Fruit fly (Drosophila melanogaster) whole organism, embryonic: Measurements from ENCODE around the gene kis.

Experiments
- ATbp ChIP-seq: fragments of 200-800 bp; sonication (Bioruptor generic); optimal IDR thresholded peaks from 2 replicates; lab custom pipeline; 2017; ENCODE audit warnings: missing biosample characterization, mild to moderate bottlenecking, missing genetic modification characterization, missing genetic modification reagents
- CG10543 ChIP-seq: fragments of 200-800 bp; sonication (Bioruptor generic); optimal IDR thresholded peaks from 3 replicates; lab custom pipeline; 2017; ENCODE audit warnings: missing biosample characterization, mild to moderate bottlenecking, missing genetic modification characterization, moderate library complexity
- CG11560 ChIP-seq: fragments of 200-800 bp; sonication (Bioruptor generic); IDR thresholded peaks from 3 replicates; pipeline ENCODE4 v1.3.6; 2022; ENCODE audit warnings: missing biosample characterization, missing genetic modification characterization
- CG12744 ChIP-seq: fragments of 200-800 bp; sonication (Bioruptor generic); optimal IDR thresholded peaks from 2 replicates; lab custom pipeline; 2016; ENCODE audit warnings: missing biosample characterization, missing genetic modification characterization
- CG14014 ChIP-seq: fragments of 200-800 bp; sonication (Bioruptor generic); IDR thresholded peaks from 2 replicates; pipeline ENCODE4 v1.3.6; 2022; ENCODE audit warnings: missing biosample characterization, missing genetic modification characterization
- CG15011 ChIP-seq: fragments of 200-800 bp; sonication (Bioruptor generic); optimal IDR thresholded peaks from 3 replicates; lab custom pipeline; 2018; ENCODE audit warnings: missing biosample characterization, mild to moderate bottlenecking, missing genetic modification characterization
- CG15479 ChIP-seq: fragments of 200-800 bp; sonication (Bioruptor generic); optimal IDR thresholded peaks from 3 replicates; lab custom pipeline; 2019; ENCODE audit warnings: missing biosample characterization, mild to moderate bottlenecking, missing genetic modification characterization, moderate library complexity
- CG15601 ChIP-seq: fragments of 200-800 bp; sonication (Bioruptor generic); optimal IDR thresholded peaks from 3 replicates; lab custom pipeline; 2019; ENCODE audit warnings: missing biosample characterization, mild to moderate bottlenecking, missing genetic modification characterization, moderate library complexity
- CG1647 ChIP-seq: fragments of 200-800 bp; sonication (Bioruptor generic); optimal IDR thresholded peaks from 3 replicates; lab custom pipeline; 2016; ENCODE audit warnings: missing biosample characterization, missing genetic modification characterization
- CG17829 ChIP-seq: fragments of 200-800 bp; optimal IDR thresholded peaks from 2 replicates; lab custom pipeline; 2019; ENCODE audit warnings: missing biosample characterization, mild to moderate bottlenecking, missing genetic modification characterization, moderate library complexity
- CG2199 ChIP-seq: fragments of 200-800 bp; sonication (Bioruptor generic); IDR thresholded peaks from 3 replicates; pipeline ENCODE4 v1.3.6; 2022; ENCODE audit warnings: missing biosample characterization, missing genetic modification characterization
- CG2875 ChIP-seq: fragments of 200-800 bp; sonication (Bioruptor generic); optimal IDR thresholded peaks from 2 replicates; lab custom pipeline; 2017; ENCODE audit warnings: missing biosample characterization, mild to moderate bottlenecking, missing genetic modification characterization, missing genetic modification reagents
- CG3065 ChIP-seq: fragments of 200-800 bp; sonication (Bioruptor generic); optimal IDR thresholded peaks from 2 replicates; lab custom pipeline; 2016; ENCODE audit warnings: missing biosample characterization, missing genetic modification characterization
- CG33557 ChIP-seq: fragments of 200-800 bp; sonication (Bioruptor generic); optimal IDR thresholded peaks from 2 replicates; lab custom pipeline; 2019; ENCODE audit warnings: missing biosample characterization, mild to moderate bottlenecking, missing genetic modification characterization, moderate library complexity
- CG3407 ChIP-seq: fragments of 200-800 bp; sonication (Bioruptor generic); optimal IDR thresholded peaks from 2 replicates; lab custom pipeline; 2018; ENCODE audit warnings: missing biosample characterization, mild to moderate bottlenecking, missing genetic modification characterization
- CG4360 ChIP-seq: fragments of 200-800 bp; sonication (Bioruptor generic); IDR thresholded peaks from 2 replicates; pipeline ENCODE4 v1.3.6; 2022; ENCODE audit warnings: missing biosample characterization, missing genetic modification characterization
- CG6813 ChIP-seq: fragments of 200-800 bp; sonication (Bioruptor generic); optimal IDR thresholded peaks from 2 replicates; lab custom pipeline; 2017; ENCODE audit warnings: missing biosample characterization, missing genetic modification characterization, mild to moderate bottlenecking, moderate library complexity, missing genetic modification reagents
- CG9727 ChIP-seq: fragments of 200-800 bp; sonication (Bioruptor generic); optimal IDR thresholded peaks from 3 replicates; lab custom pipeline; 2017; ENCODE audit warnings: missing biosample characterization, mild to moderate bottlenecking, missing genetic modification characterization
- CHES-1-like ChIP-seq: fragments of 200-800 bp; sonication (Bioruptor generic); optimal IDR thresholded peaks from 2 replicates; lab custom pipeline; 2016; ENCODE audit warnings: missing biosample characterization, missing genetic modification characterization
- Camta ChIP-seq: fragments of 200-800 bp; sonication (Bioruptor generic); optimal IDR thresholded peaks from 2 replicates; lab custom pipeline; 2016; ENCODE audit warnings: missing biosample characterization, missing genetic modification characterization
- D19A ChIP-seq: fragments of 200-800 bp; optimal IDR thresholded peaks from 3 replicates; lab custom pipeline; 2019; ENCODE audit warnings: missing biosample characterization, mild to moderate bottlenecking, missing genetic modification characterization, moderate library complexity
- Dip3 ChIP-seq: fragments of 200-800 bp; sonication (Bioruptor generic); optimal IDR thresholded peaks from 3 replicates; lab custom pipeline; 2016; ENCODE audit warnings: missing biosample characterization, missing genetic modification characterization
- Doc2 ChIP-seq: fragments of 200-800 bp; sonication (Bioruptor generic); IDR thresholded peaks from 2 replicates; pipeline ENCODE4 v1.3.6; 2022; ENCODE audit warnings: missing biosample characterization, missing genetic modification characterization
- Ets65A ChIP-seq: fragments of 200-800 bp; sonication (Bioruptor generic); peaks from one replicate; lab custom pipeline; 2016; ENCODE audit warnings: missing biosample characterization, missing genetic modification characterization
- HHEX ChIP-seq: fragments of 200-800 bp; sonication (Bioruptor generic); optimal IDR thresholded peaks from 3 replicates; lab custom pipeline; 2017; ENCODE audit warnings: missing biosample characterization, mild to moderate bottlenecking, missing genetic modification characterization, missing genetic modification reagents
- Hmr ChIP-seq: fragments of 200-800 bp; sonication (Bioruptor generic); optimal IDR thresholded peaks from 3 replicates; lab custom pipeline; 2017; ENCODE audit warnings: mild to moderate bottlenecking, missing biosample characterization, missing genetic modification reagents, missing genetic modification characterization
- Hr39 ChIP-seq: fragments of >200 bp; optimal IDR thresholded peaks from 2 replicates; lab custom pipeline; 2017
- MTF-1 ChIP-seq: fragments of 200-800 bp; sonication (Bioruptor generic); optimal IDR thresholded peaks from 2 replicates; lab custom pipeline; 2018; ENCODE audit warnings: missing biosample characterization, mild to moderate bottlenecking, missing genetic modification characterization, borderline replicate concordance
- Med ChIP-seq: fragments of 200-800 bp; sonication (Bioruptor generic); peaks from one replicate; lab custom pipeline; 2016; ENCODE audit warnings: missing biosample characterization, missing genetic modification characterization, mild to moderate bottlenecking, inconsistent platforms, moderate library complexity
- Sox100B ChIP-seq: fragments of 200-800 bp; sonication (Bioruptor generic); optimal IDR thresholded peaks from 3 replicates; lab custom pipeline; 2018; ENCODE audit warnings: missing biosample characterization, mild to moderate bottlenecking, missing genetic modification characterization
- Sox102F ChIP-seq: fragments of 200-800 bp; sonication (Bioruptor generic); optimal IDR thresholded peaks from 2 replicates; lab custom pipeline; 2018; ENCODE audit warnings: missing biosample characterization, mild to moderate bottlenecking, missing genetic modification characterization, moderate library complexity
- Spps ChIP-seq: fragments of 200-800 bp; sonication (Bioruptor generic); optimal IDR thresholded peaks from 2 replicates; lab custom pipeline; 2018; ENCODE audit warnings: missing biosample characterization, mild to moderate bottlenecking, missing genetic modification characterization
- bab2 ChIP-seq: fragments of 200-800 bp; sonication (Bioruptor generic); optimal IDR thresholded peaks from 2 replicates; lab custom pipeline; 2016; ENCODE audit warnings: missing biosample characterization, missing genetic modification characterization
- bsh ChIP-seq, 2 experiments: fragments of 200-800 bp; sonication (Bioruptor generic); optimal IDR thresholded peaks; 2 replicates each; lab custom pipeline; 2017 to 2018; ENCODE audit warnings: mild to moderate bottlenecking in 2 of 2, missing biosample characterization in 2 of 2, missing genetic modification characterization in 2 of 2, moderate library complexity in 1 of 2
- chm ChIP-seq: fragments of 200-800 bp; sonication (Bioruptor generic); IDR thresholded peaks from 2 replicates; pipeline ENCODE4 v1.3.6; 2022; ENCODE audit warnings: missing biosample characterization, missing genetic modification characterization
- crol ChIP-seq: fragments of 200-800 bp; sonication (Bioruptor generic); IDR thresholded peaks from 2 replicates; pipeline ENCODE4 v1.3.6; 2022; ENCODE audit warnings: missing biosample characterization, missing genetic modification characterization
- fd64A ChIP-seq: fragments of 200-800 bp; sonication (Bioruptor generic); optimal IDR thresholded peaks from 3 replicates; lab custom pipeline; 2018; ENCODE audit warnings: missing biosample characterization, mild to moderate bottlenecking, missing genetic modification characterization
- gcm ChIP-seq: fragments of 200-800 bp; sonication (Bioruptor generic); optimal IDR thresholded peaks from 2 replicates; lab custom pipeline; 2019; ENCODE audit warnings: missing biosample characterization, mild to moderate bottlenecking, missing genetic modification characterization, moderate library complexity
- her ChIP-seq: fragments of 200-800 bp; sonication (Bioruptor generic); optimal IDR thresholded peaks from 2 replicates; lab custom pipeline; 2016; ENCODE audit warnings: missing biosample characterization, missing genetic modification characterization
- lov ChIP-seq, 2 experiments: fragments of 200-800 bp in 1 of 2; fragments of >200 bp in 1 of 2; sonication (Bioruptor generic) in 1 of 2; IDR thresholded peaks in 1 of 2; optimal IDR thresholded peaks in 1 of 2; 2 replicates in 1 of 2; 3 replicates in 1 of 2; pipeline versions ENCODE4 v1.3.6 to Lab custom; 2017 to 2022; ENCODE audit warnings: missing biosample characterization in 1 of 2, missing genetic modification characterization in 1 of 2
- mirr ChIP-seq: fragments of 200-800 bp; sonication (Bioruptor generic); optimal IDR thresholded peaks from 3 replicates; lab custom pipeline; 2018; ENCODE audit warnings: missing biosample characterization, mild to moderate bottlenecking, missing genetic modification characterization
- mld ChIP-seq: fragments of 200-800 bp; sonication (Bioruptor generic); IDR thresholded peaks from 3 replicates; pipeline ENCODE4 v1.3.6; 2022; ENCODE audit warnings: missing biosample characterization, missing genetic modification characterization; ENCODE audit not compliant: partially characterized antibody
- pnt ChIP-seq: fragments of 200-800 bp; sonication (Bioruptor generic); optimal IDR thresholded peaks from 3 replicates; lab custom pipeline; 2016; ENCODE audit warnings: missing biosample characterization, missing genetic modification characterization
- salm ChIP-seq: fragments of 200-800 bp; sonication (Bioruptor generic); optimal IDR thresholded peaks from 2 replicates; lab custom pipeline; 2018; ENCODE audit warnings: missing biosample characterization, mild to moderate bottlenecking, missing genetic modification characterization
- sens-2 ChIP-seq: fragments of 200-800 bp; sonication (Bioruptor generic); IDR thresholded peaks from 2 replicates; pipeline ENCODE4 v1.3.6; 2022; ENCODE audit warnings: missing biosample characterization, missing genetic modification characterization
- sob ChIP-seq: fragments of 200-800 bp; sonication (Bioruptor generic); IDR thresholded peaks from 2 replicates; pipeline ENCODE4 v1.3.6; 2022; ENCODE audit warnings: missing biosample characterization, missing genetic modification characterization
- tll ChIP-seq, 2 experiments: fragments of 200-800 bp in 1 of 2; fragments of >200 bp in 1 of 2; sonication (Bioruptor generic) in 1 of 2; optimal IDR thresholded peaks; 2 replicates each; lab custom pipeline; 2017 to 2019; ENCODE audit warnings: missing biosample characterization in 2 of 2, missing genetic modification characterization in 2 of 2, mild to moderate bottlenecking in 1 of 2, moderate library complexity in 1 of 2
- usp ChIP-seq: fragments of >200 bp; optimal IDR thresholded peaks from 2 replicates; lab custom pipeline; 2017; ENCODE audit warnings: missing biosample characterization, missing genetic modification characterization
- wek ChIP-seq: fragments of 200-800 bp; sonication (Bioruptor generic); optimal IDR thresholded peaks from 3 replicates; lab custom pipeline; 2018; ENCODE audit warnings: missing biosample characterization, mild to moderate bottlenecking, missing genetic modification characterization, moderate library complexity
- zfh1 ChIP-seq: fragments of 200-800 bp; sonication (Bioruptor generic); IDR thresholded peaks from 3 replicates; pipeline ENCODE4 v1.3.6; 2022; ENCODE audit warnings: missing biosample characterization, missing genetic modification characterization

The kis gene

dm6 chr2L:220509-220908, 30.1 kb downstream of the kis start (continued):
- TF ChIP-seq CG15601 (tag; lab: Kevin White, UChicago) (peak; percentile 55), CG15479 (GFP tag; lab: Kevin White, UChicago) (peak; percentile 87), Dip3 (no peak), CG1647 (peak; percentile 8), CG9727 (GFP tag; lab: Kevin White, UChicago) (peak; percentile 49), sob (peak; percentile 48; the same call in 1 of the 2 replicates), Hmr (peak; percentile 50), CG4360 (GFP tag; lab: Robert Waterston, UW) (peak; percentile 58), fd64A (GFP tag; lab: Kevin White, UChicago) (peak; percentile 28), CG14014 (GFP tag; lab: Robert Waterston, UW) (no peak), salm (tag; lab: Kevin White, UChicago) (peak; percentile 42), CG2875 (peak; percentile 21), Sox100B (GFP tag; lab: Kevin White, UChicago) (peak; percentile 42), D19A (tag; lab: Kevin White, UChicago) (peak; percentile 24), mld (GFP tag; lab: Robert Waterston, UW) (no peak), wek (GFP tag; lab: Kevin White, UChicago) (peak; percentile 71), Hr39 (no peak), gcm (GFP tag; lab: Kevin White, UChicago) (peak; percentile 32), CG17829 (tag; lab: Kevin White, UChicago) (no peak), bab2 (GFP tag; lab: Kevin White, UChicago) (peak; percentile 59), CG2199 (peak; percentile 89), sens-2 (GFP tag; lab: Robert Waterston, UW) (no peak), CG3065 (no peak), ATbp (peak; percentile 76), Ets65A (peak; percentile 28), CG11560 (no peak), tll (GFP tag; optimal IDR thresholded peaks at IDR 0.05; lab: Kevin White, UChicago) (peak in 1 of 2 experiments; percentile 59), crol (GFP tag; lab: Robert Waterston, UW) (peak; percentile 83), CG33557 (peak; percentile 20), Camta (peak; percentile 21), mirr (GFP tag; lab: Kevin White, UChicago) (peak; percentile 34), pnt (GFP tag; lab: Kevin White, UChicago) (no peak), CG10543 (GFP tag; lab: Kevin White, UChicago) (peak; percentile 35), Sox102F (GFP tag; lab: Kevin White, UChicago) (no peak), CHES-1-like (peak; percentile 25), HHEX (GFP tag; lab: Kevin White, UChicago) (peak; percentile 21), CG6813 (peak; percentile 67), MTF-1 (GFP tag; lab: Kevin White, UChicago) (peak; percentile 5), her (peak; percentile 1), zfh1 (GFP tag; lab: Robert Waterston, UW) (peak; percentile 32; the same call in 1 of the 3 replicates), Doc2 (GFP tag; lab: Robert Waterston, UW) (no peak), bsh (GFP tag; optimal IDR thresholded peaks at IDR 0.05; lab: Kevin White, UChicago) (peak; percentile 44 to 45), Med (GFP tag; lab: Kevin White, UChicago) (peak; percentile 90), chm (GFP tag; lab: Robert Waterston, UW) (no peak), CG12744 (GFP tag; lab: Kevin White, UChicago) (peak; percentile 16), Spps (tag; lab: Kevin White, UChicago) (peak; percentile 15), usp (GFP tag; lab: Kevin White, UChicago) (no peak), lov (optimal IDR thresholded peaks at IDR 0.05; lab: Kevin White, UChicago) (no peak), lov (GFP tag; IDR thresholded peaks at IDR 0.05; lab: Robert Waterston, UW) (0 out of 3 replicates have a peak, but pooled peaks have one; percentile 4), CG15011 (GFP tag; lab: Kevin White, UChicago) (peak; percentile 34), CG3407 (GFP tag; lab: Kevin White, UChicago) (peak; percentile 47)
